Fruit fly (Drosophila melanogaster): ENCODE data around the gene Ugt302K1.
A peak's percentile ranks its signal among the peaks of the same experiment; 100 is the strongest.

The Ugt302K1 gene

dm6 chr3R:11178300-11178699 lies 24.7 kb upstream of the Ugt302K1 start (continued):
- TF ChIP-seq CG10979 (tag; optimal IDR thresholded peaks at IDR 0.05) = no peak
- no peak for TF ChIP-seq CG4854 (GFP tag; optimal IDR thresholded peaks at IDR 0.05)
- no peak for TF ChIP-seq CG10543 (GFP tag; optimal IDR thresholded peaks at IDR 0.05)
- no peak for TF ChIP-seq CG32532 (GFP tag; IDR thresholded peaks at IDR 0.05)
- TF ChIP-seq Bgb (GFP tag; IDR thresholded peaks at IDR 0.05; ENCODE audit: partially characterized antibody) = no peak
- no peak for TF ChIP-seq zf30C (GFP tag; optimal IDR thresholded peaks at IDR 0.05)
- no peak for TF ChIP-seq dan (GFP tag; IDR thresholded peaks at IDR 0.05)
- no peak for TF ChIP-seq CkIIα-i1 (GFP tag; IDR thresholded peaks at IDR 0.05)
- TF ChIP-seq grau (tag; optimal IDR thresholded peaks at IDR 0.05) = peak; percentile 58
- TF ChIP-seq gro (GFP tag; optimal IDR thresholded peaks at IDR 0.05) = no peak
- no peak for TF ChIP-seq salm (tag; optimal IDR thresholded peaks at IDR 0.05)
- TF ChIP-seq Side (GFP tag; optimal IDR thresholded peaks at IDR 0.05) = no peak
- TF ChIP-seq CG11504 (tag; optimal IDR thresholded peaks at IDR 0.05) = peak; percentile 37
- TF ChIP-seq CG13296 (GFP tag; optimal IDR thresholded peaks at IDR 0.05) = peak; percentile 15
- no peak for TF ChIP-seq HLH4C (GFP tag; IDR thresholded peaks at IDR 0.05; ENCODE audit: partially characterized antibody)
- TF ChIP-seq ranshi (GFP tag; IDR thresholded peaks at IDR 0.05) = no peak
- TF ChIP-seq Spps (tag; optimal IDR thresholded peaks at IDR 0.05) = no peak
- TF ChIP-seq CG15601 (tag; optimal IDR thresholded peaks at IDR 0.05) = peak; percentile 11
- no peak for TF ChIP-seq CG10959 (GFP tag; IDR thresholded peaks at IDR 0.05)
- TF ChIP-seq cato (GFP tag; optimal IDR thresholded peaks at IDR 0.05; ENCODE audit: borderline replicate concordance) = no peak
- TF ChIP-seq tap (tag; optimal IDR thresholded peaks at IDR 0.05) = peak; percentile 11
- no peak for TF ChIP-seq Sry-β (GFP tag; optimal IDR thresholded peaks at IDR 0.05)
- peak; percentile 72 for TF ChIP-seq lab (GFP tag; optimal IDR thresholded peaks at IDR 0.05)
- no peak for TF ChIP-seq CG9727 (GFP tag; optimal IDR thresholded peaks at IDR 0.05)
- no peak for TF ChIP-seq HmgZ (tag; optimal IDR thresholded peaks at IDR 0.05)
- TF ChIP-seq Blimp-1 (GFP tag; optimal IDR thresholded peaks at IDR 0.05) = no peak
- no peak for TF ChIP-seq CG11696 (GFP tag; IDR thresholded peaks at IDR 0.05)
- TF ChIP-seq jumu (GFP tag; optimal IDR thresholded peaks at IDR 0.05) = no peak
- no peak for TF ChIP-seq CG7963 (GFP tag; IDR thresholded peaks at IDR 0.05; ENCODE audit: partially characterized antibody)
- TF ChIP-seq kah (GFP tag; optimal IDR thresholded peaks at IDR 0.05) = no peak
- TF ChIP-seq dm (GFP tag; optimal IDR thresholded peaks at IDR 0.05) = no peak
- no peak for TF ChIP-seq Dip2 (GFP tag; IDR thresholded peaks at IDR 0.05)
- no peak for TF ChIP-seq odd (GFP tag; optimal IDR thresholded peaks at IDR 0.05)
- TF ChIP-seq CG32772 (GFP tag; IDR thresholded peaks at IDR 0.05) = 0 out of 2 replicates have a peak, but pooled peaks have one; percentile 18
- no peak for TF ChIP-seq shn (GFP tag; optimal IDR thresholded peaks at IDR 0.05)
- TF ChIP-seq dysf (GFP tag; IDR thresholded peaks at IDR 0.05) = no peak
- no peak for TF ChIP-seq CG7745 (tag; optimal IDR thresholded peaks at IDR 0.05)
- peak; percentile 26 for TF ChIP-seq unpg (GFP tag; optimal IDR thresholded peaks at IDR 0.05)
- TF ChIP-seq h (optimal IDR thresholded peaks at IDR 0.05) = no peak
- no peak for TF ChIP-seq ara (GFP tag; IDR thresholded peaks at IDR 0.05)
- no peak for TF ChIP-seq Dad (GFP tag; optimal IDR thresholded peaks at IDR 0.05)
- no peak for TF ChIP-seq CG2202 (tag; optimal IDR thresholded peaks at IDR 0.05)
- no peak for TF ChIP-seq CG1832 (GFP tag; optimal IDR thresholded peaks at IDR 0.05)
- TF ChIP-seq Deaf1 (tag; optimal IDR thresholded peaks at IDR 0.05) = no peak
- no peak for TF ChIP-seq Hey (tag; optimal IDR thresholded peaks at IDR 0.05)
- TF ChIP-seq CG31365 (tag; optimal IDR thresholded peaks at IDR 0.05) = no peak
- no peak for TF ChIP-seq CG7928 (GFP tag; optimal IDR thresholded peaks at IDR 0.05)
- no peak for TF ChIP-seq fu2 (GFP tag; optimal IDR thresholded peaks at IDR 0.05)
- TF ChIP-seq ac (GFP tag; optimal IDR thresholded peaks at IDR 0.05) = no peak
- no peak for TF ChIP-seq sim (GFP tag; IDR thresholded peaks at IDR 0.05)
- no peak for TF ChIP-seq CG4820 (GFP tag; optimal IDR thresholded peaks at IDR 0.05)
- TF ChIP-seq ash1 (GFP tag; optimal IDR thresholded peaks at IDR 0.05) = no peak
